Fruit fly (Drosophila melanogaster): ENCODE results near the gene CG7044.

CG7044 gene

DNA sequence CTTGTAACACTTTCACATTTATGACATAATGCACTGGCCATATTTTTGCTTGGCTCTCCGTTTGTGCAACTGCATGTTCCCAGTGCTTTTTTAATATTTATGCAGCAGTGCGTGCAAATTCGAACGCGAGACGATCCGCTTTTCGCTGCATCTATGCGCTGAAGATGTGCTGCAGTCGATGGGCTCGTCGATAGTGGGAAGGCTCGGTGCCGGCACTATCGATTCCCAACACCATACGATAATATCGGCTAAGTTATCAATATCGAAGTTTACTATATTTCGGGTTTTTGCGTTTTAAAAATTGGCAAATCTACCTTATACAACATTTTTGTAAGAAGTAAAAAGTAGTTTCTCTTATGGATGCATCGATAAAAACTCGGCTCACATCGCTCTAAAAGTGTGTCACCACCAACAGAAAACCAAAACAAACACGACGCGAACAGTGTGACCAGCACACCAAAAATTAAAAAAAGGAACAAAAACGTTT lies 3.8 kb downstream of the CG7044 start, which contains the start of gene RhoGAP93B (continued):
- TF ChIP-seq Hnf4 (GFP tag; optimal IDR thresholded peaks at IDR 0.05) (no peak), br (GFP tag; optimal IDR thresholded peaks at IDR 0.05) (peak; percentile 83), Mio (GFP tag; optimal IDR thresholded peaks at IDR 0.05) (peak; percentile 40), psq (GFP tag; optimal IDR thresholded peaks at IDR 0.05) (peak; percentile 82), Dif (GFP tag; optimal IDR thresholded peaks at IDR 0.05; ENCODE audit: partially characterized antibody) (no peak)

DNA sequence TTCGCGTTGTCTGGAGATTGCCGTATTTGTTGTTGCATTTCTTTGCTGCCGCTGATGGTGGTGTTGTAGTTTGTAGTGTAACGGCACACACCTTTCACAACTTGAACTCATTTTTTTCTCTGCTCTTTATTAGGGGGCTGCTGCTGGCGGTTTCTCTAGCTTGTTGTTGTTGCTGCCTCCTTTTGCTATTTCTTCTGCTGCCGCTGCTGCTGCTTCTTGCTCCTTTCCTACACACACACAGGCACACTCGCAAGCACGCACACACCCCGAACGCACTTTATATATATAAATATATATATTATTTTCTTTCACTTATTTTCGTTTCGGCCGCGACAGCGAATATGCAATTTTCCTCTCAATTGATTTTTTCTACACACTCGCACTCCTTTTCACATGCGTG lies 4.4 kb downstream of the CG7044 start:
- TF ChIP-seq ey (GFP tag; optimal IDR thresholded peaks at IDR 0.05) (no peak), rgr (GFP tag; optimal IDR thresholded peaks at IDR 0.05) (no peak), foxo (GFP tag; optimal IDR thresholded peaks at IDR 0.05) (no peak), Hr78 (GFP tag; optimal IDR thresholded peaks at IDR 0.05) (no peak), Dfd (GFP tag; optimal IDR thresholded peaks at IDR 0.05) (no peak), dsf (GFP tag; optimal IDR thresholded peaks at IDR 0.05; ENCODE audit: borderline replicate concordance) (no peak), CrebA (GFP tag; optimal IDR thresholded peaks at IDR 0.05; ENCODE audit: borderline replicate concordance) (no peak), Hr83 (GFP tag; optimal IDR thresholded peaks at IDR 0.05; ENCODE audit: poor library complexity, severe bottlenecking) (no peak), Sp1 (GFP tag; optimal IDR thresholded peaks at IDR 0.05) (no peak), brk (GFP tag; optimal IDR thresholded peaks at IDR 0.05) (no peak), sv (GFP tag; optimal IDR thresholded peaks at IDR 0.05) (no peak)

DNA sequence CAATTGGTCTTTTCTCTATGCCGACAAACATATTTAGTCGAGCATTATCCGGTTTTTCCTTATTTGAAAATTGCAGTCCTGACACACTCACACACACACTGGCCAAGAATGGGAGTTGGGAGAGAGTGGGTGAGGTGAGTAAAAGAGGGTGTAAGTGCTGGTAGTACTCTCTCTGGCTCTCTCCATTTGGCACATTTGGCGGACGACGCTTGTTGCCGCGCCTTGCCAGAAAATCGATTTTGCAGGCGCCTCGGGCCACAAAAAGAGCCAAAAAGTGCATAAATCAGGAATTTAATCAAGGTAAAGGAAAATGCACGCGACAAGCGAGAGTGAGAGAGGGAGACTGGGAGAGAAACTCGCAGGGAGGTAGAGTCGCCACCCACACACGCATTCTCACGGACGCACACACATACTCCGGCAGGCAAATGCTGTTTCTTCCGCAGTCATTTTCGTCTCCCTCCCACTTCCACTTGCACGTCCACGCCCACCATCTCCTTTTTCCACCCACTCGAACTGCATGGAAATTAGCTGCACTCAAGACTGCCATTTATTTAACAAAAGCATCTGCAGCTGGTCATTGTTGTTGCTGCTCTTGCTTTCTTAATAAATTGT lies 4.9 kb downstream of the CG7044 start:
- no peak for TF ChIP-seq dmrt93B (GFP tag; optimal IDR thresholded peaks at IDR 0.05)
- TF ChIP-seq dsf (GFP tag; optimal IDR thresholded peaks at IDR 0.05; ENCODE audit: borderline replicate concordance), result no peak
- no peak for TF ChIP-seq Jra (GFP tag; optimal IDR thresholded peaks at IDR 0.05)
- TF ChIP-seq HLH106 (tag; optimal IDR thresholded peaks at IDR 0.05), result no peak
- TF ChIP-seq sage (GFP tag; optimal IDR thresholded peaks at IDR 0.05), result no peak
- TF ChIP-seq Hnf4 (GFP tag; optimal IDR thresholded peaks at IDR 0.05), result no peak
- TF ChIP-seq jim (GFP tag; optimal IDR thresholded peaks at IDR 0.05), result no peak
- TF ChIP-seq ey (GFP tag; optimal IDR thresholded peaks at IDR 0.05), result no peak

DNA sequence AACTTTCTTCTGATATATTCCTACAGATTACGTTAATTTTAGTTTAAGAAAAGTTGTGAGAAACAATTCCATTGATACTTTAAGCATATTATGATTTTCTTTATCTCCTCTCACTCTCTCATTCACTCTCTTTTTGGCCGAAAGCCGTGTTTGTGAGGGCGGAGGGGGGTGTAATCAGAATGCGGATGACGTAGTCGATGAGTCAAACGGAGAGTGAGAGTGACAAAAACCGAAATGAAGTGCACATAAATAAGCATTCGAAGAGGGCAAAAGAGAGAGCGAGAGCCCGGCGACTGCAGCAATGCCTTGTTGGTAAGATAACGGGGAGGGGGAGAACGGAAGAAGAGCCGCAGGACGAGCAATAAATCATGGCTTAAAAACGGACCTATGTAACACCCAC lies 7.2 kb downstream of the CG7044 start:
- no peak for TF ChIP-seq pan (optimal IDR thresholded peaks at IDR 0.05)
- TF ChIP-seq Jra (GFP tag; optimal IDR thresholded peaks at IDR 0.05), result peak; percentile 9
- peak; percentile 59 for TF ChIP-seq Dif (GFP tag; optimal IDR thresholded peaks at IDR 0.05; ENCODE audit: partially characterized antibody)

DNA sequence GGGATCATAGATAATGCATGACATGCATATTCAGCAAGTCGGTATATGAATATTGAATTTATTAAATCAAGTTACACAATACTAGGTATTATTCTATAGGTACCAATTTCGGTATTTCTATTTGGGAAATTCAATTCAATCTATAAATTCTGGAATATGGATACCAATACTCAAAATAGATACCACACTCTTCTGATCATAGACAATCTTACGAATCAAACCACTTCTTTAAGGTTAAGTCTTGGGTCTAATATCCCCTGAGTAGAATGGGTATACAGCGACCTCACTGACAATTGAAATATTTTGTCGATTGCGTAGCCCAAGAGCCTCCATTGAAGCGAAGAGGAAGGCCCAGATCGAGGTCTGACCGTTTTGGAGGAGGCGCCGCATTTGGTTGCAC lies 8.7 kb downstream of the CG7044 start:
- TF ChIP-seq rgr (GFP tag; optimal IDR thresholded peaks at IDR 0.05), result no peak
- TF ChIP-seq tai (GFP tag; optimal IDR thresholded peaks at IDR 0.05), result no peak
- TF ChIP-seq brk (GFP tag; optimal IDR thresholded peaks at IDR 0.05), result no peak
- no peak for TF ChIP-seq psq (GFP tag; optimal IDR thresholded peaks at IDR 0.05)
- no peak for TF ChIP-seq CrebA (GFP tag; optimal IDR thresholded peaks at IDR 0.05; ENCODE audit: borderline replicate concordance)
- no peak for TF ChIP-seq foxo (GFP tag; optimal IDR thresholded peaks at IDR 0.05)
- TF ChIP-seq Hr78 (GFP tag; optimal IDR thresholded peaks at IDR 0.05), result no peak
- TF ChIP-seq fru (GFP tag; optimal IDR thresholded peaks at IDR 0.05), result no peak
- no peak for TF ChIP-seq br (GFP tag; optimal IDR thresholded peaks at IDR 0.05)
- no peak for TF ChIP-seq pan (optimal IDR thresholded peaks at IDR 0.05)
- no peak for TF ChIP-seq dmrt93B (GFP tag; optimal IDR thresholded peaks at IDR 0.05)

DNA sequence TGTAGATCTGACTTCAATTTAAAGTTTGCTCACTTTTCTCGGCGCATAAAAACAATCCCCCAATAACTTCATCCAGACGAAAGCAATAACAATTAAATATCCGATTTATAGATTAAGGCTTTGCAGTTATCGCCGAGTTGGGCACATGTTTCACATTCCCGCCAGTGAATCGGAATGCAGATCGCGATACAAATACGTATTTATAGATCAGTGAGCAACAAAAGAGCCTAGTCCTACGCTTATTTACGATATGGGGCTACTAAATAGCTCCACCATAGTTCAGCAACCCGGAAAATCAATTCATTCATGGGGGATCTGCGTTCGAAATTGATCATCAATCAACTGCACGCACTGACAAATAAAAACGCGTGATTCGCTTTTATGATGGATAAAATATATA lies 9.5 kb downstream of the CG7044 start:
- TF ChIP-seq N (GFP tag; optimal IDR thresholded peaks at IDR 0.05), result no peak

DNA sequence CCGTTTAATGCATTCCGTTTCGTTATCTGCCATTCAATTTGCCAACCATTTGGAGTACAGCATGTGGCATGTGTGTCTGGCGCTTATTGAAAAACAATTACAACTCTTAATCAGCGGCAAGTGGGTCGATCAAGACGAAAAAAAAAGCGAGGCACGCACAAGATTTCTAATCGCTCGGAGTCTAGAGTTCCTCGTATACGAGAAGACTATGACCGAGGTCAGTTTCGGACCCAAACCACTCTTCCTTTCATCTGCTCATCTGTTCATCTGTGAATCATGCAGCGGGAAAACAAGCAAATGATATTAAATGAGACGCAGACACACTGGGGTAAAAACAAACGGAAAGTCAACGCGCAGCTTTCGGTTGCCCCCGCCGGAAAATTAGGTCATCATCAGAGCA lies 10.0 kb downstream of the CG7044 start:
- TF ChIP-seq Hr78 (GFP tag; optimal IDR thresholded peaks at IDR 0.05) (no peak), CrebA (GFP tag; optimal IDR thresholded peaks at IDR 0.05; ENCODE audit: borderline replicate concordance) (no peak), usp (GFP tag; optimal IDR thresholded peaks at IDR 0.05) (no peak), psq (GFP tag; optimal IDR thresholded peaks at IDR 0.05) (no peak), Abd-B (GFP tag; optimal IDR thresholded peaks at IDR 0.05) (no peak), GATAd (GFP tag; optimal IDR thresholded peaks at IDR 0.05) (no peak), N (GFP tag; optimal IDR thresholded peaks at IDR 0.05) (no peak), dmrt93B (GFP tag; optimal IDR thresholded peaks at IDR 0.05) (no peak)

All from whole organism, wandering third instar larva.